Worm (Caenorhabditis elegans) whole organism, L2 larva: ENCODE data around the gene pes-4.

Experiments used
- C34F6.9 ChIP-seq: fragments of 150-350 bp; optimal IDR thresholded peaks from 2 replicates; lab custom pipeline; 2014; ENCODE audit warnings: missing biosample characterization, missing genetic modification characterization
- F13H6.1 ChIP-seq: sonication (generic microtip); optimal IDR thresholded peaks from 2 replicates; lab custom pipeline; 2016; ENCODE audit warnings: missing genetic modification characterization, missing compliant biosample characterization
- Y55F3AM.14 ChIP-seq: fragments of 200-800 bp; sonication (Bioruptor generic); optimal IDR thresholded peaks from 2 replicates; lab custom pipeline; 2018; ENCODE audit warnings: mild to moderate bottlenecking, missing genetic modification characterization, missing compliant biosample characterization
- ZK546.5 ChIP-seq: sonication (generic microtip); optimal IDR thresholded peaks from 2 replicates; lab custom pipeline; 2017; ENCODE audit warnings: missing biosample characterization, missing genetic modification characterization
- alr-1 ChIP-seq: fragments of 150-350 bp; optimal IDR thresholded peaks from 2 replicates; lab custom pipeline; 2014; ENCODE audit warnings: missing biosample characterization, missing genetic modification characterization
- aly-2 ChIP-seq: fragments of 150-350 bp; optimal IDR thresholded peaks from 2 replicates; lab custom pipeline; 2014; ENCODE audit warnings: missing biosample characterization, missing genetic modification characterization
- blmp-1 ChIP-seq: sonication (generic microtip); optimal IDR thresholded peaks from 2 replicates; lab custom pipeline; 2017; ENCODE audit warnings: missing genetic modification characterization, mild to moderate bottlenecking, missing compliant biosample characterization, antibody characterized with exemption, moderate library complexity; ENCODE audit not compliant: insufficient read depth
- ceh-16 ChIP-seq: fragments of 150-350 bp; optimal IDR thresholded peaks from 2 replicates; lab custom pipeline; 2014; ENCODE audit warnings: missing biosample characterization, missing genetic modification characterization
- crh-2 ChIP-seq: sonication (generic microtip); optimal IDR thresholded peaks from 2 replicates; lab custom pipeline; 2017; ENCODE audit warnings: missing biosample characterization, missing genetic modification characterization
- dmd-4 ChIP-seq: sonication (generic microtip); optimal IDR thresholded peaks from 2 replicates; lab custom pipeline; 2017; ENCODE audit warnings: missing biosample characterization, missing genetic modification characterization
- egl-27 ChIP-seq: sonication (generic microtip); optimal IDR thresholded peaks from 3 replicates; lab custom pipeline; 2017; ENCODE audit warnings: missing biosample characterization, missing genetic modification reagents, missing genetic modification characterization
- elt-3 ChIP-seq: sonication (generic microtip); optimal IDR thresholded peaks from 2 replicates; lab custom pipeline; 2017; ENCODE audit warnings: missing biosample characterization, missing genetic modification characterization
- fos-1 ChIP-seq: fragments of 150-350 bp; optimal IDR thresholded peaks from 2 replicates; lab custom pipeline; 2014; ENCODE audit warnings: missing biosample characterization, missing genetic modification characterization
- gmeb-1 ChIP-seq: fragments of 150-350 bp; optimal IDR thresholded peaks from 2 replicates; lab custom pipeline; 2014; ENCODE audit warnings: missing biosample characterization, missing genetic modification characterization
- lin-11 ChIP-seq: fragments of 150-350 bp; sonication (generic microtip); optimal IDR thresholded peaks from 2 replicates; lab custom pipeline; 2014; ENCODE audit warnings: missing biosample characterization, missing genetic modification characterization, inconsistent platforms, mixed read lengths
- lin-13 ChIP-seq: fragments of 150-350 bp; optimal IDR thresholded peaks from 2 replicates; lab custom pipeline; 2014; ENCODE audit warnings: missing biosample characterization, missing genetic modification reagents, missing genetic modification characterization
- lin-39 ChIP-seq: fragments of 150-350 bp; optimal IDR thresholded peaks from 2 replicates; lab custom pipeline; 2014; ENCODE audit warnings: missing biosample characterization, missing genetic modification reagents, missing genetic modification characterization
- lsy-2 ChIP-seq, 2 experiments: fragments of 150-350 bp in 1 of 2; sonication (generic microtip) in 1 of 2; optimal IDR thresholded peaks; 2 replicates each; lab custom pipeline; 2014 to 2017; ENCODE audit warnings: missing biosample characterization in 2 of 2, missing genetic modification characterization in 2 of 2
- mab-5 ChIP-seq: fragments of 150-350 bp; optimal IDR thresholded peaks from 2 replicates; lab custom pipeline; 2014; ENCODE audit warnings: missing biosample characterization, missing genetic modification characterization
- nhr-10 ChIP-seq: sonication (generic microtip); optimal IDR thresholded peaks from 2 replicates; lab custom pipeline; 2017; ENCODE audit warnings: missing biosample characterization, missing genetic modification characterization
- nhr-11 ChIP-seq: fragments of 150-350 bp; optimal IDR thresholded peaks from 2 replicates; lab custom pipeline; 2014; ENCODE audit warnings: missing biosample characterization, missing genetic modification characterization
- nhr-129 ChIP-seq: fragments of 150-350 bp; optimal IDR thresholded peaks from 2 replicates; lab custom pipeline; 2014; ENCODE audit warnings: missing biosample characterization, missing genetic modification characterization
- nhr-21 ChIP-seq: fragments of 150-350 bp; optimal IDR thresholded peaks from 2 replicates; lab custom pipeline; 2014; ENCODE audit warnings: missing biosample characterization, missing genetic modification characterization
- nhr-23 ChIP-seq: fragments of 150-350 bp; optimal IDR thresholded peaks from 2 replicates; lab custom pipeline; 2014; ENCODE audit warnings: missing biosample characterization, missing genetic modification reagents, missing genetic modification characterization
- nhr-237 ChIP-seq: fragments of 150-350 bp; optimal IDR thresholded peaks from 2 replicates; lab custom pipeline; 2014; ENCODE audit warnings: missing biosample characterization, missing genetic modification characterization
- nhr-77 ChIP-seq: fragments of 150-350 bp; optimal IDR thresholded peaks from 2 replicates; lab custom pipeline; 2014; ENCODE audit warnings: missing biosample characterization, missing genetic modification characterization
- peb-1 ChIP-seq: fragments of 150-350 bp; optimal IDR thresholded peaks from 2 replicates; lab custom pipeline; 2014; ENCODE audit warnings: missing biosample characterization, missing genetic modification characterization
- skn-1 ChIP-seq: sonication (generic microtip); optimal IDR thresholded peaks from 2 replicates; lab custom pipeline; 2017; ENCODE audit warnings: missing biosample characterization, missing genetic modification characterization
- sma-3 ChIP-seq: sonication (generic microtip); optimal IDR thresholded peaks from 2 replicates; lab custom pipeline; 2016; ENCODE audit warnings: missing genetic modification reagents, missing genetic modification characterization, missing compliant biosample characterization
- sma-9 ChIP-seq, 2 experiments: fragments of 150-350 bp in 1 of 2; sonication (generic microtip) in 1 of 2; optimal IDR thresholded peaks; 2 replicates each; lab custom pipeline; 2014 to 2016; ENCODE audit warnings: missing genetic modification characterization in 2 of 2, mild to moderate bottlenecking in 1 of 2, missing biosample characterization in 1 of 2, missing compliant biosample characterization in 1 of 2, missing genetic modification reagents in 1 of 2, moderate library complexity in 1 of 2
- snpc-4 ChIP-seq: fragments of 150-350 bp; optimal IDR thresholded peaks from 2 replicates; lab custom pipeline; 2014; ENCODE audit warnings: missing biosample characterization, missing genetic modification characterization
- unc-39 ChIP-seq: fragments of 150-350 bp; optimal IDR thresholded peaks from 2 replicates; lab custom pipeline; 2014; ENCODE audit warnings: missing biosample characterization, missing genetic modification characterization
- unc-55 ChIP-seq: fragments of 150-350 bp; sonication (generic microtip); optimal IDR thresholded peaks from 3 replicates; lab custom pipeline; 2014; ENCODE audit warnings: missing biosample characterization, missing genetic modification reagents, missing genetic modification characterization
- ztf-11 ChIP-seq: sonication (generic microtip); optimal IDR thresholded peaks from 2 replicates; lab custom pipeline; 2017; ENCODE audit warnings: missing biosample characterization, missing genetic modification characterization

pes-4 gene

ce11 chrIII:1196192-1196591, 33.9 kb downstream of the pes-4 start, which contains the start of gene dss-1:
TSS of gene dss-1 (minus strand) at chrIII:1196292.
- no peak for TF ChIP-seq lin-13
- TF ChIP-seq nhr-11 (tag; lab: Kevin White, UChicago) = no peak
- TF ChIP-seq sma-9 (GFP tag; optimal IDR thresholded peaks at IDR 0.05; lab: Kevin White, UChicago) = no peak
- no peak for TF ChIP-seq sma-9 (tag; optimal IDR thresholded peaks at IDR 0.05; lab: Kevin White, UChicago)
- TF ChIP-seq gmeb-1 (tag; lab: Kevin White, UChicago) = no peak
- no peak for TF ChIP-seq nhr-21 (tag; lab: Kevin White, UChicago)
- TF ChIP-seq peb-1 = no peak
- no peak for TF ChIP-seq ZK546.5
- no peak for TF ChIP-seq mab-5
- no peak for TF ChIP-seq nhr-23
- no peak for TF ChIP-seq dmd-4 (tag; lab: Kevin White, UChicago)
- TF ChIP-seq nhr-10 (tag; lab: Kevin White, UChicago) = no peak
- TF ChIP-seq alr-1 (tag; lab: Kevin White, UChicago) = no peak
- no peak for TF ChIP-seq lin-39
- TF ChIP-seq unc-39 (tag; lab: Kevin White, UChicago) = no peak

ce11 chrIII:1193326-1193862, 36.7 kb downstream of the pes-4 start, which contains the start of gene Y119D3B.14:
TSS of gene Y119D3B.14 (minus strand) at chrIII:1193812.
- TF ChIP-seq C34F6.9 (tag; lab: Kevin White, UChicago) = no peak
- no peak for TF ChIP-seq nhr-10 (tag; lab: Kevin White, UChicago)
- TF ChIP-seq skn-1 (tag; lab: Kevin White, UChicago) = no peak
- TF ChIP-seq blmp-1 (tag; lab: Kevin White, UChicago) = no peak
- TF ChIP-seq F13H6.1 (tag; lab: Kevin White, UChicago) = no peak
- TF ChIP-seq nhr-129 (tag; lab: Kevin White, UChicago) = no peak
- no peak for TF ChIP-seq ztf-11 (tag; lab: Kevin White, UChicago)
- TF ChIP-seq nhr-77 (tag; lab: Kevin White, UChicago) = no peak
- no peak for TF ChIP-seq ceh-16
- TF ChIP-seq lsy-2 (tag; optimal IDR thresholded peaks at IDR 0.05; lab: Kevin White, UChicago) = no peak
- TF ChIP-seq lin-13 = no peak
- TF ChIP-seq elt-3 (tag; lab: Kevin White, UChicago) = no peak
- TF ChIP-seq aly-2 (tag; lab: Kevin White, UChicago) = no peak
- TF ChIP-seq nhr-23 = no peak
- no peak for TF ChIP-seq nhr-11 (tag; lab: Kevin White, UChicago)
- TF ChIP-seq lin-39 = no peak
- TF ChIP-seq egl-27 (tag; lab: Kevin White, UChicago) = no peak
- TF ChIP-seq crh-2 (tag; lab: Kevin White, UChicago) = no peak
- TF ChIP-seq snpc-4 (tag; lab: Kevin White, UChicago) = no peak

- TF ChIP-seq unc-55 (no peak), F13H6.1 (tag; lab: Kevin White, UChicago) (no peak), skn-1 (tag; lab: Kevin White, UChicago) (no peak), nhr-23 (no peak), snpc-4 (tag; lab: Kevin White, UChicago) (no peak), lin-39 (no peak), elt-3 (tag; lab: Kevin White, UChicago) (no peak), Y55F3AM.14 (no peak), lin-13 (no peak), alr-1 (tag; lab: Kevin White, UChicago) (no peak), nhr-237 (no peak), C34F6.9 (tag; lab: Kevin White, UChicago) (no peak), nhr-10 (tag; lab: Kevin White, UChicago) (no peak)
Measured at ce11 chrIII:1181756-1182155, 48.3 kb downstream of the pes-4 start, which contains the start of gene nspg-8. TSS of gene nspg-8 (plus strand) at chrIII:1182056.

ce11 chrIII:1179006-1179405, 51.1 kb downstream of the pes-4 start:
- TF ChIP-seq lsy-2 (tag; optimal IDR thresholded peaks at IDR 0.05; lab: Kevin White, UChicago) (no peak), mab-5 (no peak)

- TF ChIP-seq egl-27 (tag; lab: Kevin White, UChicago) (no peak), ZK546.5 (no peak), aly-2 (tag; lab: Kevin White, UChicago) (no peak), gmeb-1 (tag; lab: Kevin White, UChicago) (no peak), blmp-1 (tag; lab: Kevin White, UChicago) (no peak), peb-1 (no peak), elt-3 (tag; lab: Kevin White, UChicago) (no peak), lin-13 (no peak), sma-3 (GFP tag; lab: Kevin White, UChicago) (no peak), fos-1 (tag; lab: Kevin White, UChicago) (no peak), lsy-2 (tag; optimal IDR thresholded peaks at IDR 0.05; lab: Kevin White, UChicago) (no peak), lin-11 (no peak)
Measured at ce11 chrIII:1176080-1176608, 53.9 kb downstream of the pes-4 start, which contains the start of gene eak-3. TSS of gene eak-3 (minus strand) at chrIII:1176558.
